Fruit fly (Drosophila melanogaster): ENCODE results near the gene CG14285.

- TF ChIP-seq Sin3A (optimal IDR thresholded peaks at IDR 0.05) (no peak), h (optimal IDR thresholded peaks at IDR 0.05) (no peak), psq (optimal IDR thresholded peaks at IDR 0.05) (no peak), insv (optimal IDR thresholded peaks at IDR 0.05) (no peak), ttk (optimal IDR thresholded peaks at IDR 0.05) (no peak)
Measured at dm6 chr3R:19065474-19065873, 40.6 kb downstream of the CG14285 start.
